Worm (Caenorhabditis elegans): ENCODE data around the gene C39B10.5.

The C39B10.5 gene

ce11 chrX:10406203-10406602, 40.9 kb upstream of the C39B10.5 start, which contains the start of gene gur-3 (continued):
- TF ChIP-seq unc-62 (GFP tag; optimal IDR thresholded peaks at IDR 0.05) (no peak), ztf-26 (tag; optimal IDR thresholded peaks at IDR 0.05) (no peak), aptf-2 (GFP tag; conservative IDR thresholded peaks at IDR 0.05) (no peak), repo-1 (tag; optimal IDR thresholded peaks at IDR 0.05) (no peak), egl-44 (GFP tag; IDR thresholded peaks at IDR 0.05) (no peak), F57A8.1 (GFP tag; optimal IDR thresholded peaks at IDR 0.05) (no peak), fkh-3 (tag; optimal IDR thresholded peaks at IDR 0.05) (no peak)

ce11 chrX:10406850-10407249, 40.3 kb upstream of the C39B10.5 start, which contains the start of gene ZC504.1:
TSS of gene ZC504.1 (plus strand) at chrX:10407150.
- TF ChIP-seq attf-5 (GFP tag; optimal IDR thresholded peaks at IDR 0.05) (no peak), akir-1 (GFP tag; optimal IDR thresholded peaks at IDR 0.05) (no peak), gei-17 (GFP tag; optimal IDR thresholded peaks at IDR 0.05) (no peak), mcd-1 (GFP tag; IDR thresholded peaks at IDR 0.05) (no peak), snpc-4 (GFP tag; optimal IDR thresholded peaks at IDR 0.05) (no peak), snpc-4 (tag; optimal IDR thresholded peaks at IDR 0.05) (no peak), hmg-20 (GFP tag; IDR thresholded peaks at IDR 0.05) (no peak), ZK185.1 (tag; optimal IDR thresholded peaks at IDR 0.05; ENCODE audit: poor library complexity, severe bottlenecking) (no peak), chd-7 (tag; optimal IDR thresholded peaks at IDR 0.05) (no peak), T07F8.4 (tag; optimal IDR thresholded peaks at IDR 0.05) (no peak), F39B2.1 (GFP tag; IDR thresholded peaks at IDR 0.05) (no peak), lsl-1 (GFP tag; optimal IDR thresholded peaks at IDR 0.05) (no peak), tlf-1 (GFP tag; optimal IDR thresholded peaks at IDR 0.05) (no peak), dox-1 (GFP tag; IDR thresholded peaks at IDR 0.05) (no peak)

- TF ChIP-seq dpff-1 (tag; optimal IDR thresholded peaks at IDR 0.05) (no peak), lin-40 (tag; optimal IDR thresholded peaks at IDR 0.05) (no peak), nfya-2 (GFP tag; IDR thresholded peaks at IDR 0.05) (no peak), akir-1 (GFP tag; optimal IDR thresholded peaks at IDR 0.05) (no peak), ama-1 (optimal IDR thresholded peaks at IDR 0.05) (no peak), ama-1 (GFP tag; optimal IDR thresholded peaks at IDR 0.05) (no peak), repo-1 (tag; optimal IDR thresholded peaks at IDR 0.05) (no peak), mel-28 (tag; optimal IDR thresholded peaks at IDR 0.05; ENCODE audit: borderline replicate concordance) (no peak), nfyb-1 (GFP tag; IDR thresholded peaks at IDR 0.05) (no peak), egl-44 (GFP tag; IDR thresholded peaks at IDR 0.05) (no peak), ztf-28 (GFP tag; IDR thresholded peaks at IDR 0.05) (no peak), F55B11.4 (tag; optimal IDR thresholded peaks at IDR 0.05; ENCODE audit: borderline replicate concordance, insufficient read depth) (no peak), F23B12.7 (tag; optimal IDR thresholded peaks at IDR 0.05; ENCODE audit: insufficient read depth) (no peak)
These were observed 36.6 kb upstream of the C39B10.5 start for ce11 chrX:10410539-10410938.

- no peak for TF ChIP-seq akir-1 (GFP tag; optimal IDR thresholded peaks at IDR 0.05)
- no peak for TF ChIP-seq rec-8 (tag; optimal IDR thresholded peaks at IDR 0.05)
- TF ChIP-seq aptf-2 (GFP tag; conservative IDR thresholded peaks at IDR 0.05) = no peak
- no peak for TF ChIP-seq lin-40 (tag; optimal IDR thresholded peaks at IDR 0.05)
- TF ChIP-seq F37B4.10 (GFP tag; IDR thresholded peaks at IDR 0.05) = no peak
- TF ChIP-seq lin-26 (GFP tag; IDR thresholded peaks at IDR 0.05) = no peak
- no peak for TF ChIP-seq sptf-2 (GFP tag; optimal IDR thresholded peaks at IDR 0.05)
- no peak for TF ChIP-seq snpc-3.4 (tag; optimal IDR thresholded peaks at IDR 0.05)
These were observed 34.7 kb upstream of the C39B10.5 start, which contains the start of gene acr-8 for ce11 chrX:10412425-10412824. TSS of gene acr-8 (plus strand) at chrX:10412725.

Data from whole organism, young adult.